Fruit fly (Drosophila melanogaster) whole organism, embryonic: ENCODE data around the gene SCCRO4.

Experiments used
- Antp ChIP-seq: fragments of 200-800 bp; sonication (Bioruptor generic); optimal IDR thresholded peaks from 3 replicates; lab custom pipeline; 2016; ENCODE audit warnings: missing biosample characterization, missing genetic modification characterization
- Atf3 ChIP-seq: fragments of 200-800 bp; sonication (Bioruptor generic); optimal IDR thresholded peaks from 3 replicates; lab custom pipeline; 2016; ENCODE audit warnings: missing biosample characterization, missing genetic modification characterization
- Blimp-1 ChIP-seq: fragments of 200-800 bp; sonication (Bioruptor generic); optimal IDR thresholded peaks from 3 replicates; lab custom pipeline; 2018; ENCODE audit warnings: missing biosample characterization, missing genetic modification characterization, mild to moderate bottlenecking, moderate library complexity, missing genetic modification reagents
- CG10366 ChIP-seq: fragments of 200-800 bp; sonication (Bioruptor generic); IDR thresholded peaks from 2 replicates; pipeline ENCODE4 v1.3.6; 2022; ENCODE audit warnings: missing biosample characterization, missing genetic modification characterization
- CG10543 ChIP-seq: fragments of 200-800 bp; sonication (Bioruptor generic); optimal IDR thresholded peaks from 3 replicates; lab custom pipeline; 2017; ENCODE audit warnings: missing biosample characterization, mild to moderate bottlenecking, missing genetic modification characterization, moderate library complexity
- CG11456 ChIP-seq: fragments of 200-800 bp; sonication (Bioruptor generic); IDR thresholded peaks from 3 replicates; pipeline ENCODE4 v1.3.6; 2022; ENCODE audit warnings: missing biosample characterization, missing genetic modification characterization
- CG13624 ChIP-seq: fragments of 200-800 bp; sonication (Bioruptor generic); optimal IDR thresholded peaks from 2 replicates; lab custom pipeline; 2016; ENCODE audit warnings: missing biosample characterization, missing genetic modification characterization
- CG13775 ChIP-seq: fragments of 200-800 bp; sonication (Bioruptor generic); optimal IDR thresholded peaks from 3 replicates; lab custom pipeline; 2017; ENCODE audit warnings: missing biosample characterization, mild to moderate bottlenecking, missing genetic modification characterization
- CG15269 ChIP-seq: fragments of 200-800 bp; sonication (Bioruptor generic); optimal IDR thresholded peaks from 2 replicates; lab custom pipeline; 2018; ENCODE audit warnings: missing biosample characterization, mild to moderate bottlenecking, missing genetic modification characterization, moderate library complexity
- CG17612 ChIP-seq: fragments of 200-800 bp; sonication (Bioruptor generic); IDR thresholded peaks from 2 replicates; pipeline ENCODE4 v1.3.6; 2022; ENCODE audit warnings: missing biosample characterization, missing genetic modification characterization
- CG17829 ChIP-seq: fragments of 200-800 bp; optimal IDR thresholded peaks from 2 replicates; lab custom pipeline; 2019; ENCODE audit warnings: missing biosample characterization, mild to moderate bottlenecking, missing genetic modification characterization, moderate library complexity
- CG18764 ChIP-seq: fragments of 200-800 bp; sonication (Bioruptor generic); optimal IDR thresholded peaks from 3 replicates; lab custom pipeline; 2016; ENCODE audit warnings: missing biosample characterization, missing genetic modification characterization
- CG2875 ChIP-seq: fragments of 200-800 bp; sonication (Bioruptor generic); optimal IDR thresholded peaks from 2 replicates; lab custom pipeline; 2017; ENCODE audit warnings: missing biosample characterization, mild to moderate bottlenecking, missing genetic modification characterization, missing genetic modification reagents
- CG30431 ChIP-seq: fragments of 200-800 bp; sonication (Bioruptor generic); optimal IDR thresholded peaks from 2 replicates; lab custom pipeline; 2017; ENCODE audit warnings: missing biosample characterization, missing genetic modification characterization
- CG3995 ChIP-seq: fragments of 200-800 bp; sonication (Bioruptor generic); optimal IDR thresholded peaks from 3 replicates; lab custom pipeline; 2016; ENCODE audit warnings: missing biosample characterization, missing genetic modification characterization
- CG4404 ChIP-seq: fragments of 200-800 bp; sonication (Bioruptor generic); IDR thresholded peaks from 2 replicates; pipeline ENCODE4 v1.3.6; 2022; ENCODE audit warnings: missing biosample characterization, missing genetic modification characterization
- CG4707 ChIP-seq: fragments of 200-800 bp; sonication (Bioruptor generic); optimal IDR thresholded peaks from 2 replicates; lab custom pipeline; 2018; ENCODE audit warnings: missing biosample characterization, mild to moderate bottlenecking, missing genetic modification characterization, moderate library complexity
- CG6254 ChIP-seq: fragments of 200-800 bp; sonication (Bioruptor generic); optimal IDR thresholded peaks from 3 replicates; lab custom pipeline; 2017; ENCODE audit warnings: mild to moderate bottlenecking, missing biosample characterization, missing genetic modification reagents, missing genetic modification characterization
- CG7987 ChIP-seq: fragments of 200-800 bp; sonication (Bioruptor generic); optimal IDR thresholded peaks from 2 replicates; lab custom pipeline; 2018; ENCODE audit warnings: missing biosample characterization, mild to moderate bottlenecking, missing genetic modification characterization, moderate library complexity
- CG9817 ChIP-seq: fragments of 200-800 bp; sonication (Bioruptor generic); optimal IDR thresholded peaks from 2 replicates; lab custom pipeline; 2018; ENCODE audit warnings: missing biosample characterization, mild to moderate bottlenecking, missing genetic modification characterization, moderate library complexity
- D19A ChIP-seq: fragments of 200-800 bp; optimal IDR thresholded peaks from 3 replicates; lab custom pipeline; 2019; ENCODE audit warnings: missing biosample characterization, mild to moderate bottlenecking, missing genetic modification characterization, moderate library complexity
- Drgx ChIP-seq: fragments of 200-800 bp; sonication (Bioruptor generic); IDR thresholded peaks from 2 replicates; pipeline ENCODE4 v1.3.6; 2022; ENCODE audit warnings: missing biosample characterization, missing genetic modification characterization
- Hr51 ChIP-seq, 2 experiments: fragments of 200-800 bp; sonication (Bioruptor generic); optimal IDR thresholded peaks; 2 replicates in 1 of 2; 3 replicates in 1 of 2; lab custom pipeline; 2016 to 2018; ENCODE audit warnings: missing biosample characterization in 2 of 2, missing genetic modification characterization in 2 of 2, mild to moderate bottlenecking in 1 of 2, moderate library complexity in 1 of 2
- Lhr ChIP-seq: fragments of 200-800 bp; sonication (Bioruptor generic); optimal IDR thresholded peaks from 3 replicates; lab custom pipeline; 2017; ENCODE audit warnings: mild to moderate bottlenecking, missing biosample characterization, missing genetic modification reagents, missing genetic modification characterization
- NC2α ChIP-seq: fragments of 200-800 bp; sonication (Bioruptor generic); optimal IDR thresholded peaks from 2 replicates; lab custom pipeline; 2016; ENCODE audit warnings: missing biosample characterization, missing genetic modification characterization
- NC2β ChIP-seq: fragments of 200-800 bp; sonication (Bioruptor generic); optimal IDR thresholded peaks from 2 replicates; lab custom pipeline; 2016; ENCODE audit warnings: missing biosample characterization, missing genetic modification characterization
- NFAT ChIP-seq: fragments of 200-800 bp; sonication (Bioruptor generic); IDR thresholded peaks from 2 replicates; pipeline ENCODE4 v1.3.6; 2022; ENCODE audit warnings: missing biosample characterization, missing genetic modification characterization
- NK7.1 ChIP-seq: fragments of 200-800 bp; sonication (Bioruptor generic); optimal IDR thresholded peaks from 3 replicates; lab custom pipeline; 2016; ENCODE audit warnings: missing biosample characterization, missing genetic modification characterization
- NfI ChIP-seq: fragments of 200-800 bp; sonication (Bioruptor generic); optimal IDR thresholded peaks from 3 replicates; lab custom pipeline; 2018; ENCODE audit warnings: missing biosample characterization, mild to moderate bottlenecking, missing genetic modification characterization, moderate library complexity
- Sry-β ChIP-seq: fragments of 200-800 bp; sonication (Bioruptor generic); optimal IDR thresholded peaks from 2 replicates; lab custom pipeline; 2018; ENCODE audit warnings: missing biosample characterization, mild to moderate bottlenecking, missing genetic modification characterization, moderate library complexity
- ash1 ChIP-seq: fragments of 200-800 bp; sonication (Bioruptor generic); optimal IDR thresholded peaks from 2 replicates; lab custom pipeline; 2018; ENCODE audit warnings: missing biosample characterization, mild to moderate bottlenecking, missing genetic modification characterization
- caup ChIP-seq: fragments of 200-800 bp; sonication (Bioruptor generic); optimal IDR thresholded peaks from 3 replicates; lab custom pipeline; 2017; ENCODE audit warnings: missing biosample characterization, mild to moderate bottlenecking, missing genetic modification characterization, moderate library complexity; ENCODE audit not compliant: severe bottlenecking
- dimm ChIP-seq: fragments of 200-800 bp; sonication (Bioruptor generic); IDR thresholded peaks from 2 replicates; pipeline ENCODE4 v1.3.6; 2022; ENCODE audit warnings: missing biosample characterization, missing genetic modification characterization
- dpn ChIP-seq, 2 experiments: fragments of 200-800 bp; sonication (Bioruptor generic); optimal IDR thresholded peaks; 3 replicates each; lab custom pipeline; 2016; ENCODE audit warnings: missing biosample characterization in 2 of 2, missing genetic modification characterization in 2 of 2
- dysf ChIP-seq: fragments of 200-800 bp; sonication (Bioruptor generic); IDR thresholded peaks from 3 replicates; pipeline ENCODE4 v1.3.6; 2022; ENCODE audit warnings: missing biosample characterization, missing genetic modification characterization
- emc ChIP-seq: fragments of 200-800 bp; sonication (Bioruptor generic); optimal IDR thresholded peaks from 2 replicates; lab custom pipeline; 2016; ENCODE audit warnings: missing biosample characterization, missing genetic modification characterization
- exex ChIP-seq: fragments of 200-800 bp; sonication (Bioruptor generic); optimal IDR thresholded peaks from 4 replicates; lab custom pipeline; 2018; ENCODE audit warnings: missing biosample characterization, mild to moderate bottlenecking, missing genetic modification characterization, moderate library complexity
- eyg ChIP-seq: fragments of 200-800 bp; sonication (Bioruptor generic); optimal IDR thresholded peaks from 3 replicates; lab custom pipeline; 2016; ENCODE audit warnings: missing biosample characterization, missing genetic modification characterization
- fd102C ChIP-seq: fragments of 200-800 bp; sonication (Bioruptor generic); optimal IDR thresholded peaks from 2 replicates; lab custom pipeline; 2018; ENCODE audit warnings: missing biosample characterization, mild to moderate bottlenecking, missing genetic modification characterization, moderate library complexity
- grn ChIP-seq: fragments of 200-800 bp; sonication (Bioruptor generic); optimal IDR thresholded peaks from 3 replicates; lab custom pipeline; 2017; ENCODE audit warnings: missing biosample characterization, missing genetic modification characterization
- gro ChIP-seq: fragments of 200-800 bp; sonication (Bioruptor generic); optimal IDR thresholded peaks from 2 replicates; lab custom pipeline; 2016; ENCODE audit warnings: missing biosample characterization, missing genetic modification characterization
- oc ChIP-seq: fragments of 200-800 bp; sonication (Bioruptor generic); optimal IDR thresholded peaks from 2 replicates; lab custom pipeline; 2018; ENCODE audit warnings: missing biosample characterization, mild to moderate bottlenecking, missing genetic modification characterization, moderate library complexity
- pb ChIP-seq: fragments of 200-800 bp; sonication (Bioruptor generic); optimal IDR thresholded peaks from 3 replicates; lab custom pipeline; 2016; ENCODE audit warnings: missing biosample characterization, missing genetic modification characterization
- pum ChIP-seq: fragments of 200-800 bp; sonication (Bioruptor generic); optimal IDR thresholded peaks from 2 replicates; lab custom pipeline; 2016; ENCODE audit warnings: missing biosample characterization, missing genetic modification characterization
- sna ChIP-seq: fragments of 200-800 bp; sonication (Bioruptor generic); IDR thresholded peaks from 2 replicates; pipeline ENCODE4 v1.3.6; 2022; ENCODE audit warnings: missing biosample characterization, missing genetic modification characterization; ENCODE audit not compliant: partially characterized antibody
- tin ChIP-seq: fragments of 200-800 bp; sonication (Bioruptor generic); optimal IDR thresholded peaks from 3 replicates; lab custom pipeline; 2016; ENCODE audit warnings: missing biosample characterization, missing genetic modification characterization
- tll ChIP-seq, 2 experiments: fragments of 200-800 bp in 1 of 2; fragments of >200 bp in 1 of 2; sonication (Bioruptor generic) in 1 of 2; optimal IDR thresholded peaks; 2 replicates each; lab custom pipeline; 2017 to 2019; ENCODE audit warnings: missing biosample characterization in 2 of 2, missing genetic modification characterization in 2 of 2, mild to moderate bottlenecking in 1 of 2, moderate library complexity in 1 of 2
- tup ChIP-seq: fragments of 200-800 bp; sonication (Bioruptor generic); optimal IDR thresholded peaks from 2 replicates; lab custom pipeline; 2016; ENCODE audit warnings: missing biosample characterization, mild to moderate bottlenecking, missing genetic modification characterization, moderate library complexity
- unpg ChIP-seq: fragments of 200-800 bp; sonication (Bioruptor generic); optimal IDR thresholded peaks from 3 replicates; lab custom pipeline; 2018; ENCODE audit warnings: missing biosample characterization, mild to moderate bottlenecking, missing genetic modification characterization, moderate library complexity
- wek ChIP-seq: fragments of 200-800 bp; sonication (Bioruptor generic); optimal IDR thresholded peaks from 3 replicates; lab custom pipeline; 2018; ENCODE audit warnings: missing biosample characterization, mild to moderate bottlenecking, missing genetic modification characterization, moderate library complexity
- yki ChIP-seq: fragments of >200 bp; optimal IDR thresholded peaks from 3 replicates; lab custom pipeline; 2018

Gene SCCRO4

dm6 chr3L:20296797-20297196 is 2.4 kb upstream of the SCCRO4 start, which contains the start of gene FRG1 (continued):
- TF ChIP-seq NC2α (GFP tag; lab: Kevin White, UChicago) (no peak), NK7.1 (no peak), oc (tag; lab: Kevin White, UChicago) (no peak), fd102C (GFP tag; lab: Kevin White, UChicago) (no peak), CG10366 (GFP tag; lab: Robert Waterston, UW) (no peak), Lhr (GFP tag; lab: Kevin White, UChicago) (no peak), CG7987 (GFP tag; lab: Kevin White, UChicago) (no peak), Blimp-1 (GFP tag; lab: Kevin White, UChicago) (no peak), CG17612 (GFP tag; lab: Robert Waterston, UW) (no peak), CG13775 (GFP tag; lab: Kevin White, UChicago) (no peak), CG9817 (tag; lab: Kevin White, UChicago) (no peak), emc (GFP tag; lab: Kevin White, UChicago) (no peak), exex (tag; lab: Kevin White, UChicago) (no peak), dpn (GFP tag; optimal IDR thresholded peaks at IDR 0.05; lab: Kevin White, UChicago) (no peak), grn (GFP tag; lab: Kevin White, UChicago) (peak; percentile 83), CG3995 (no peak), Antp (GFP tag; lab: Kevin White, UChicago) (no peak), Atf3 (GFP tag; lab: Kevin White, UChicago) (no peak), CG2875 (GFP tag; lab: Kevin White, UChicago) (no peak), NfI (GFP tag; lab: Kevin White, UChicago) (no peak), gro (GFP tag; lab: Kevin White, UChicago) (no peak), CG13624 (no peak), CG30431 (GFP tag; lab: Kevin White, UChicago) (no peak), CG11456 (GFP tag; lab: Robert Waterston, UW) (no peak), dysf (no peak), dimm (GFP tag; lab: Robert Waterston, UW) (no peak), CG18764 (GFP tag; lab: Kevin White, UChicago) (no peak), tll (GFP tag; optimal IDR thresholded peaks at IDR 0.05; lab: Kevin White, UChicago) (peak in 1 of 2 experiments; percentile 20), eyg (GFP tag; lab: Kevin White, UChicago) (no peak), Drgx (GFP tag; lab: Robert Waterston, UW) (no peak), Hr51 (GFP tag; optimal IDR thresholded peaks at IDR 0.05; lab: Kevin White, UChicago) (peak in 1 of 2 experiments; percentile 62), NC2β (GFP tag; lab: Kevin White, UChicago) (no peak), CG4707 (GFP tag; lab: Kevin White, UChicago) (no peak), tin (GFP tag; lab: Kevin White, UChicago) (no peak), D19A (tag; lab: Kevin White, UChicago) (no peak), yki (lab: Kevin White, UChicago) (no peak), CG15269 (tag; lab: Kevin White, UChicago) (no peak), CG4404 (GFP tag; lab: Robert Waterston, UW) (no peak), caup (no peak), sna (peak; percentile 61; the same call in 1 of the 2 replicates), pum (GFP tag; lab: Kevin White, UChicago) (no peak), CG6254 (GFP tag; lab: Kevin White, UChicago) (no peak), unpg (GFP tag; lab: Kevin White, UChicago) (no peak), CG17829 (tag; lab: Kevin White, UChicago) (no peak), tup (GFP tag; lab: Kevin White, UChicago) (no peak), Sry-β (GFP tag; lab: Kevin White, UChicago) (no peak), pb (GFP tag; lab: Kevin White, UChicago) (no peak), NFAT (GFP tag; lab: Robert Waterston, UW) (no peak), wek (GFP tag; lab: Kevin White, UChicago) (no peak), CG10543 (no peak), ash1 (GFP tag; lab: Kevin White, UChicago) (no peak)
